Worm (Caenorhabditis elegans): ENCODE measurements around the gene srx-48.

ce11 chrV:15276915-15277314 lies 26.6 kb downstream of the srx-48 start, which contains the start of gene srw-17:
- TF ChIP-seq sptf-1 (tag; optimal IDR thresholded peaks at IDR 0.05), result no peak
- TF ChIP-seq mep-1 (tag; optimal IDR thresholded peaks at IDR 0.05), result no peak
- no peak for TF ChIP-seq bed-3 (GFP tag; optimal IDR thresholded peaks at IDR 0.05)
- no peak for TF ChIP-seq snpc-4 (tag; optimal IDR thresholded peaks at IDR 0.05)
- TF ChIP-seq nhr-76 (tag; optimal IDR thresholded peaks at IDR 0.05), result no peak
